Worm (Caenorhabditis elegans) whole organism, L4/young adult: ENCODE data around the gene F53G2.13.

ENCODE experiments used
- W03F9.2 ChIP-seq: fragments of 150-350 bp; optimal IDR thresholded peaks from 2 replicates; lab custom pipeline; 2014; ENCODE audit warnings: missing biosample characterization, missing genetic modification characterization
- dao-5 ChIP-seq: sonication (generic microtip); optimal IDR thresholded peaks from 2 replicates; lab custom pipeline; 2016; ENCODE audit warnings: missing genotype, missing genetic modification characterization, moderate library complexity, missing compliant biosample characterization
- him-1 ChIP-seq: sonication (generic microtip); optimal IDR thresholded peaks from 2 replicates; lab custom pipeline; 2016; ENCODE audit warnings: missing genotype, missing genetic modification reagents, missing genetic modification characterization, missing compliant biosample characterization

DNA sequence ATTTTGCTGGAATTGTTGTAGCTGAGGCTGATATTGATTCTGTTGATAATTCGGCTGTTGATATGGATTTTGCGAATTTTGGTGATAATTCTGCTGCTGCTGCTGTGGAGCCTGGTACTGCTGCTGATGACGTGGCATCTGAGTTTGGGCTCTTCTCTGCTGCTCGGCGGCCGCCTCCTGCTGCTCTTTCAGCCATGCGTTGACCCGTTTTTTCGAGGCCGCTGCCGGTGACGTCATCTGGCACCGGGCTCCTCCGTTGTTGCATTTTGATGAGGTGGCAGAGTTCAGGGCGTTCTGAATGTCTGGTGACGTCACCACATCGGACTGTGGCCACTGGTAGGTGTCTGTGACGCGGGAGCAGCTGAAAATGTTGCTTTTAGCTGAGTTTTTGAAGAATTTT lies 26.6 kb upstream of the F53G2.13 start:
- TF ChIP-seq dao-5 (tag; lab: Kevin White, UChicago) (no peak), him-1 (no peak), W03F9.2 (tag; lab: Kevin White, UChicago) (no peak)
